Worm (Caenorhabditis elegans): Measurements from ENCODE around the gene F42A9.9.
A peak's percentile ranks its signal among the peaks of the same experiment; 100 is the strongest.

The F42A9.9 gene

ce11 chrIV:8597504-8597903 is 41.2 kb downstream of the F42A9.9 start (continued):
- TF ChIP-seq elt-3 (tag; optimal IDR thresholded peaks at IDR 0.05) (no peak), mep-1 (tag; optimal IDR thresholded peaks at IDR 0.05) (peak; percentile 58), zip-4 (GFP tag; optimal IDR thresholded peaks at IDR 0.05) (no peak), fkh-4 (tag; optimal IDR thresholded peaks at IDR 0.05; ENCODE audit: borderline replicate concordance) (no peak), lin-35 (GFP tag; optimal IDR thresholded peaks at IDR 0.05) (peak; percentile 2 to 36), fos-1 (tag; optimal IDR thresholded peaks at IDR 0.05) (no peak), dpl-1 (GFP tag; optimal IDR thresholded peaks at IDR 0.05) (peak in 1 of 3 experiments; percentile 21), fkh-10 (GFP tag; optimal IDR thresholded peaks at IDR 0.05) (no peak), sup-37 (GFP tag; optimal IDR thresholded peaks at IDR 0.05) (no peak), xbp-1 (tag; optimal IDR thresholded peaks at IDR 0.05) (no peak), F16B12.6 (tag; optimal IDR thresholded peaks at IDR 0.05) (no peak), lsy-2 (tag; optimal IDR thresholded peaks at IDR 0.05) (peak; percentile 29 to 58), snu-23 (GFP tag; optimal IDR thresholded peaks at IDR 0.05) (peak; percentile 48), isw-1 (GFP tag; IDR thresholded peaks at IDR 0.05) (no peak), C16A3.4 (tag; optimal IDR thresholded peaks at IDR 0.05) (no peak), snpc-4 (tag; optimal IDR thresholded peaks at IDR 0.05) (no peak), ama-1 (optimal IDR thresholded peaks at IDR 0.05) (no peak), ceh-63 (GFP tag; optimal IDR thresholded peaks at IDR 0.05) (no peak), ztf-11 (tag; optimal IDR thresholded peaks at IDR 0.05) (no peak), ets-5 (GFP tag; IDR thresholded peaks at IDR 0.05) (no peak), C34B4.2 (tag; optimal IDR thresholded peaks at IDR 0.05) (no peak), unc-62 (GFP tag; optimal IDR thresholded peaks at IDR 0.05) (no peak), unc-130 (tag; optimal IDR thresholded peaks at IDR 0.05) (no peak), lin-39 (tag; optimal IDR thresholded peaks at IDR 0.05) (no peak), unc-98 (GFP tag; IDR thresholded peaks at IDR 0.05) (no peak), fkh-8 (tag; optimal IDR thresholded peaks at IDR 0.05) (no peak), aha-1 (tag; optimal IDR thresholded peaks at IDR 0.05) (no peak), vab-15 (tag; optimal IDR thresholded peaks at IDR 0.05) (no peak), nhr-28 (tag; optimal IDR thresholded peaks at IDR 0.05) (no peak), nhr-47 (tag; optimal IDR thresholded peaks at IDR 0.05) (peak; percentile 10), ceh-88 (GFP tag; IDR thresholded peaks at IDR 0.05) (no peak), ceh-90 (tag; optimal IDR thresholded peaks at IDR 0.05) (no peak), nhr-77 (tag; optimal IDR thresholded peaks at IDR 0.05) (no peak), mdl-1 (tag; optimal IDR thresholded peaks at IDR 0.05) (peak in 1 of 2 experiments; percentile 4), sox-4 (tag; optimal IDR thresholded peaks at IDR 0.05) (no peak), egl-27 (tag; optimal IDR thresholded peaks at IDR 0.05) (no peak), efl-3 (GFP tag; optimal IDR thresholded peaks at IDR 0.05) (no peak), swsn-7 (tag; optimal IDR thresholded peaks at IDR 0.05) (peak; percentile 14), nhr-12 (tag; optimal IDR thresholded peaks at IDR 0.05) (no peak), nhr-71 (tag; optimal IDR thresholded peaks at IDR 0.05) (peak; percentile 40), nhr-85 (tag) (peak; percentile 19), lin-13 (GFP tag; optimal IDR thresholded peaks at IDR 0.05) (no peak), pqm-1 (tag; optimal IDR thresholded peaks at IDR 0.05) (no peak), pag-3 (tag; optimal IDR thresholded peaks at IDR 0.05; ENCODE audit: borderline replicate concordance, insufficient read depth) (no peak), mab-9 (GFP tag; IDR thresholded peaks at IDR 0.05) (no peak), lir-3 (tag; optimal IDR thresholded peaks at IDR 0.05; ENCODE audit: poor library complexity) (peak; percentile 0), efl-1 (optimal IDR thresholded peaks at IDR 0.05) (peak; percentile 63 to 82), efl-1 (GFP tag; optimal IDR thresholded peaks at IDR 0.05 in 1 of 2) (peak in 1 of 2 experiments; percentile 12)
